Worm (Caenorhabditis elegans) whole organism, L4 larva: ENCODE data around the gene K09F6.6.

Experiments used
- Y48G9A.11 ChIP-seq: fragments of 200-800 bp; sonication (Bioruptor generic); IDR thresholded peaks from 2 replicates; pipeline ENCODE4 v1.3.6; 2022; ENCODE audit warnings: missing genetic modification reagents, missing genetic modification characterization, missing compliant biosample characterization
- attf-4 ChIP-seq: sonication (generic microtip); optimal IDR thresholded peaks from 3 replicates; lab custom pipeline; 2017; ENCODE audit warnings: missing biosample characterization, missing genetic modification characterization
- madf-5 ChIP-seq, 2 experiments: fragments of 200-800 bp; sonication (Bioruptor generic); IDR thresholded peaks; 2 replicates each; pipeline ENCODE4 v1.3.6; 2022; ENCODE audit warnings: missing compliant biosample characterization in 2 of 2, missing genetic modification characterization in 2 of 2
- nhr-11 ChIP-seq: fragments of 150-350 bp; optimal IDR thresholded peaks from 2 replicates; lab custom pipeline; 2014; ENCODE audit warnings: missing biosample characterization, missing genetic modification characterization

ce11 chrII:2253676-2254075 is 25.4 kb downstream of the K09F6.6 start:
- no peak for TF ChIP-seq nhr-11
- TF ChIP-seq Y48G9A.11 (GFP tag; lab: Robert Waterston, UW) = no peak
- no peak for TF ChIP-seq attf-4 (tag; lab: Kevin White, UChicago)
- TF ChIP-seq madf-5 (GFP tag; IDR thresholded peaks at IDR 0.05; lab: Robert Waterston, UW) = no peak
